Fruit fly (Drosophila melanogaster) ovary, adult (tissue): Measurements from ENCODE around the gene Fife.

Experiments used
- CG17801 ChIP-seq: fragments of 200-800 bp; optimal IDR thresholded peaks from 2 replicates; lab custom pipeline; 2019; ENCODE audit warnings: missing biosample characterization, mild to moderate bottlenecking, missing genetic modification characterization, moderate library complexity; ENCODE audit not compliant: partially characterized antibody

Fife gene

DNA sequence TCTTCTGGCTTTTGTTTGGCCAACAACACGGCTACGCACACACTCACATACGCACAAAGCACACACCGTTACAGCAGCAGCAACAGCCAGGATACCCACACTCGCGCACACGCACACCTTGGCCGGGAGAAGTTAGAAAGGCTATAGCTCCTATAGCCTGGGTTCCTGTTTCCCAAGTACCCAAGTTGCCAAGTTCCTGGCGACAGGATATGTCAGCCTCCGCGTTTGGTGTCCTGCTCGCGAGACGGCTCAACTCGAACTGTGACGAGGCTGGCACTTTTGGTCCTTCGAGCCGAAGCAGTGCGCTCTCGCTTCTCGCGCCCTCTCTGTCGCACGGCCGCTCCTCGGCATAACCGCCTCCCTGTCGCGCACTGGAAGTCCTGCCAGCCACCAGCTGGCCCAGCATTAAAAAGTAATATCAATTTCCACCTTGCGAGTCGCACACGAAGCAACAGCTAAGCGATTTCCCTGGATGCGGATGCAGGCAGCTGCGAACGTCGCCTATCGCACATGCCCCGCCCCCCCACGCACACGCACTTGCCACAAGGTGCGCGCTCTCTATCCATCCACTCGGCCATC lies at the start of gene Fife:
TSS of gene Fife (minus strand) at position 229 of the 579 bp plus-strand sequence.
- no peak for TF ChIP-seq CG17801

DNA sequence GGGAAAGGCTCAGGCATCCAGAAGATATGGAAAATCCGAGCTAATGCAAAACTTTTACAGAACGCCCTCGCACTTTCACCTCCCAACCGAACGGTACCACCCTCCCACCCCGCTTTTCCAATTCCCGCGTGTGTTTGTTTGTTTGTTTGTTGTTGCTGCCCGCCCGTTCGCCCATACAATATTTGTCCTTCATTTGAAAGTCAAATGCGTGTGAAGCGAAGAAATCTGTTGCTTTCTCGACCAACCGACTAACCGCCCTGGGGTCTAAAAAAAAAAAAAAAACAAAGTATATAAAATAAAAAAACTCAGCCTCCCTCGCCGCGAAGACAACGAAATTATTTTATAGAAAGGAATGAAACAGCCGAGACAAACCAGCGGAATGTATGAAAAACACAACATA lies 36.9 kb upstream of the Fife start:
- no peak for TF ChIP-seq CG17801

DNA sequence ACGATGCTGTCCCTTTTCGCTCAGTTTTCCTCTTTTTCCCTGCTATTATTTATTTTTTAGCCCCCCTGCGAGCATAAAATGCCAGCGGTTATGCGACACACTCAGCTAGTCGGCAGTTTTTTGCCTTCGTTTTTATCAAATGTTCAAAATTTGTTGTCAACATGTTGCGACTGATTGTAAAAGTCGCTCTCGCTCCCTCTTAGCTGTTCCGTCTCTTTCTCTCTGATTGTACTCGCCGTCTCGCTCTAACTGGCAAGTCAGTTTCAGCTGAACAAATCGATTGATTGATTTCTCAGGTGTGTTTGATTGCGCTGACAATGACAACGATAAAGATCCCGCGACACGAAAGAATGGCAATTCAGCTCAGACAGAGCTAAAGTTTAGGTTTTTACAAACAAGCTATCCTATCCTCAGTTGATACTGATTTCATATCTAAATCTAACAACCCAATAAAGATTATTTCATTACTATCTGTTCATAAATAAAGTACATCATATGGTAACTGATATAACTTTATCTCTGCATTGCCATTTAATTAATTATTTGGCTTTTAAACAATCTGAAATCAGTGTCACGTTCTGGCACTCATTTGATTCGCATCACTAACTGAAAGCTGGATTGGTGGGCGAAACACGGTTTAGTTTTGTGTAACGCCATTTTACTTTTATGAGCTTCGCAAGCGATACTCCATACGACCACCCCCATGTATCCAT lies 34.4 kb upstream of the Fife start:
- TF ChIP-seq CG17801: no peak

DNA sequence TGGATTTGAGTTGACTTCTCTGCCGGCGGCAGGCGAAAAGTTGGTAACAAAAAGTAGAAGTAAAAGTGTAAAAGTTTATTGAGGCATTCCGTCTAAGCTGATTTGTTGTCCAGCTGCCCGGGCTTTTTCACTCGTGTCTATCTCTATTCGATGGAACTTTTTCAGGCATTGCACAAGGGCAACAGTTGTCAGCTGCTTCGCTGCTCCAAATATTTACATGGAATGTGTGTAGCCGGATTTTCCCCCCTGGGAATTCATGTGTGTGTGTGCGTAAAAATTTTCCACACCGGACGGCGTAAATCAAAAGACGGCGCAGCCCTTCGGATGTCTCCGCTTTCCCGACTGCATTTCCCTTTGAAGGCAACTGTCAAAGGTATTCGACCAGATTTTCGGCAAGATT lies 33.5 kb upstream of the Fife start:
- TF ChIP-seq CG17801: no peak

DNA sequence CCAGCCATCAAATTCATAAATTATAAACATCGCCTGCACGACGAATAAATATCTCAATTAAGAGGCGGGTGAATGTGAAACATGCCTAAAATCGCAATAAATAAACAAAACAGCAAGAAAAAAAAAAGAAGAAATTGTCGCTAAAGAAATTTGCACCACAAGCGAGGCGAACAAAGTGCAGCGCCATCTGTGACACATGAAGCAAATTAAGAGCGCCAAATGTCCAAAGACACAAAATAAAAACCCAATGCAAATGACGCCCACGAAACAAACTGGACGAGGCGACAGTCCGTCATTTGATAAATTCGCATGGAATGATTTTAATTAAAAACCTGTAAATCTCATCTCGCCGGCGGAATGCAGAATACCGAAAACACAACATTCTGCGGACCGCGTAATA lies 32.3 kb upstream of the Fife start:
- TF ChIP-seq CG17801: no peak

DNA sequence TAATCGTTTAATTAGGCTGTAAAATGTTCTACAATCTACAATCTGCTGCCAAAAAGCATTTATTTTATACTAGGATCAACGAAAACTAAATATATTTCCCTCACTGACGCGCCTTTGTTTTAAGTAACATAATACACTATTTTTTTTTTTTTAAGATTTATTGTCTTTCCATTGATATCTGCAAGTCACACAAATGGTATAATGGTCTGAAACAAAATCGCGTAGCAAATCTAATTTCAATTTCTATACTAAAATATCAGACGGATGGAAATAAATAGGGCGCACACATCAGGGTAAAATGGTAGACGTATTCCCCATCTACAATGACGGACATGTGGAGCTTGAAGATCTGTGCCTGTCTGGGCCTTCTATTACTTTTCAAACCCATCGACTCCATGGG lies 28.0 kb upstream of the Fife start, which contains the start of gene Acp62F:
TSS of gene Acp62F (plus strand) at position 301 of the 400 bp plus-strand sequence.
- no peak for TF ChIP-seq CG17801

DNA sequence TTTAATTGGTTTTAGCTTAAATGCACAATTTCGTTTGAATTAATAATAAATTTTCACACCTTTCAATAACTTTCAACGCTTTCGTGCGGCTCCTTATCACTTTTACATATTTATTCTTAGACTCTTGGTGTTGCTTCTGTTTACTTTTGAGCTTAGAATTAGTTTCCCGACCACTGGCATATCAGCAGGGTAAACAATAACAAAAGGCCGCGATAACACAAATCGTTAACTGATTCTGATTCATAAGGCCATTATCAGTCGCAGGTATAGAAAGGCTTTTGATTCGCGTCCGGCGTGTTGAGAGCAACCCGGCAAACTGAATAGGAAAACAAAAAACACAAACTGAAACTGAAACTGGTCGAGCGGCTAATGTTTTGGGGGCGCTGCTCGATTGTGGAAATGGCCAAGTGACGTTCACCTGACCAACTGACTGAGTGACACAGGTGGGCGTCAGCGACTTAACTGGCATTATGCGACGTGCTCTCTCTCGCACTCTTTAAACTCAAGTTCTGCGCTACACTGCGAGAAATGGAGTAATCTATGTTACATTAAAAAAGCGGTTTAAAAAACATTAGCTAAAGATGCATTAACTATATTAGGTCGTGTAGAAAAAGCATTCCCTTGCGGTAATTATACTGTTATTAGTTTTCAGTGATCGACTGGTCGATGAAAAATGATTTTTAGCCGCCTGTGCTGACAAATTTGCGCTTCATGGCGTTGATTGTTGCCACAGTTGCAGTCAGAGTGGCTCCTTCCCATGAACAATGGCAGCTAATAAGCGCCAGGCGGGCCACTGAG lies 23.1 kb upstream of the Fife start:
- TF ChIP-seq CG17801: no peak

DNA sequence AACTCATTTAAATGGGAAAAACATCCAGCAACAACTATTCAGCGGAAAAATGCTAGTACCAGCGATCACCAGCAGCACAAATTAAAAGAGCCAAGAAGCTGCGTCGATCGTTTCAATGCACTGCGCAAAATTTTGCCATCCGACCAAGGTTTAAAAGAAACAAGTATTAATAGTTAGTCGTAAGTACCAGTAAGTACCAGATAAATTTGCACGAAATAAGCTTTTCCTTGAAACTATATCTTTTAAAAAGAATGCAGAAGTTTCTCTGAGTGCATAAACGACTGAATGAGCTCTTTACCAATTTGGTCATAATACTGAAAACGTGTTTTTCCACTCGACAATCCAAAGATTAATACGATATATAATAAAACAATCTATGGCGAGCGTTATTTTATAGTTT lies 21.7 kb upstream of the Fife start:
- no peak for TF ChIP-seq CG17801

DNA sequence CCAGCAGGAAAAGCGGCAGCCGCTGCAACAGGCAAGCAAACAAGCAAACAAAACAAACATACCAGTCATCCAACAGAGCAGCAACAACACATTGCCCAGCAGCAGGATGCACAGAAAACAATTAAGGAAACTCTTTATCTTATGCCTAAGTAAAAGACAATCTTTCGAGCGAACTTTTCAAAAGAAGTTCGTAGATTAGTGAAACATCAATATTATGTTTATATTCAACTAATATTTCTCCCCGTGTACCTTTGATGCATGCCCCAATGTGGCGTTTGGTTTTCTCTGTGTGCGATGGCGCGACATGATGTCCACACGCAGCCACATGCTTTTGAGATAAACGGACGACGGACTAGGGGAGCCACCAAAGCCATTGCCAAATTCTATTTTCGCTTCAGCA lies 19.4 kb upstream of the Fife start:
- no peak for TF ChIP-seq CG17801

DNA sequence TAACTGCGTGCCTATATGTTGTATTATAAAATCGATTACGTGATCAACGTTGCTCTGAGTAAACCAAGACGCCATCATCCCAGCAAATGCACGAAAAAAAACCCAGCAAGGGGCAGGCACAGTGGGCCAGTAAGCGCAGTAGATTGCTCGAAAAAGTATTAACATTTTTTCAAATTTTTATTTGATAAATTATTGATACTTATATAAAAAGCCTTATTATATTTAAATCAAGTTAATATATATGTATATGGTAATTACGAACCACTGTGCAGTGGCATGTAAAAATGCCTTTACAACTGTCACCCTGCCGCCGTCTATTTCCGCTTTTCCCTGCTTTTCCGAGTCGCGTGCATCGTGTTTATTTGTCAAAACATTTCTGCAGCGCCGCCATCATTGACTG lies 15.5 kb upstream of the Fife start:
- TF ChIP-seq CG17801: no peak

DNA sequence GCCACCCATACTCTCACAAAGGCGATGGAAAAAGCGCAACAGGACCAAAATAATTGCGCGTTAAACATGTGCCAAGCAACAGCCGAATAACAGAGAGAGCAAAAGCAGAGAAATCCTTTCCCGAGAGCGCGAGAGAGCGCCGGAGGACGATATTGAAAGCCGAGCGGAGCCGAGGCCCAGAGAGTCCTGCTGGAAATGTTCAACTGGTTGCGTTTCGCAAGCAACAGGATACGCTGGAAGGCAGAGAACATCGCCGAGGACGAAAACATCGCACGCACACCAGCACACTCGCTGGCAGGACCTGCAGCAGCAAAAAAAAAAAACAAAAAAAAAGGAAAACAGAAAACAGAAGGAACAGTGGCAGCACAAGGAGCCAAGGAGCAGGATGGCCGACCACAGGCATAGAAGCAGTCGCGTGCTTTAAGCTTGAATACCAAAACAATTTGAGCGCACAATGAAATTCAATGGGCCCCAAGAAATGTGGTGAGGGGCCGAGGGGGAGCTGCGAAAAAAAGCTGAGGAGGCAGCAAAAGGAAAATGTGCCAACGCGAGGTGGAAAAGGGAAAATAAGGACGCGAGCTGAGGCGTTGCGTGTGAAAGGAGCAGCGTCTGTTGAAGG lies 1.2 kb upstream of the Fife start:
- TF ChIP-seq CG17801: no peak

DNA sequence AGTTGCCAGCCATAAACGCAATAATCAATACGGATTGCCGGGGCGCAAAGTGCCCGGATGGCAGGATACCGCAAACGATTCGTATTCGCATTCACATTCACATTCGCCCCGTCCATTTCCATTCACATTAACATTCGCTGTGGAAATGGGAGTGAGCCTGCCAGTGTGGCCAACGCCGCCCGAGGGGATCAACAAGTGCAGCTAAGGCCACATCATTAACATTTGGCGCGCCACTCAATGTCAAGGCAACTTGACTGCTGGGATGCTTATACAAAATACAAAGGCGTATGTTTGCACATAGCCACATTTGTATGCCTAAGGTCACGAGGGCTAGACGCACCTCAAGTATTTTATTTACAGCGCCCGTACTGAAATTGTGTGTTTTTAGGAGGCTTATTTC lies 9.0 kb downstream of the Fife start:
- no peak for TF ChIP-seq CG17801

DNA sequence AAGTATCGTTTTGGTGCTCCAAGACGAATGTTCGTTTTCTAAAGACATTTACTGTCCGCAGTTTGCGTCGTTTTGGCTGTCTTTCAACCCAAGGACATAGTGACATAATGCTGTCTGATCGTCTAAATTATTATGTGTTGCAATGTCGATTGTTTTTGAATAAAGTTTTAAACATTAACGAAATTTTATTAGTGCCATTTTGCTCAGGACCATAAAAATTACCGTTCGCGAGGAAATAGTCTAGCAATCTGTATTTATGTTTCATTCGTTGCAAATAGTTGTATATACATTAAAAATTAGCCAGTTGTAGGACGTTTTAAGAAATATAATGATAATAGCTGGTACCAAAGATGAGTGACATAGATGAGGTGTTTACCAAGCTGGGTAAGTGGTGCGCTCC lies 50.2 kb downstream of the Fife start, which contains the start of gene CG33234:
TSS of gene CG33234 (plus strand) at position 301 of the 400 bp plus-strand sequence.
- no peak for TF ChIP-seq CG17801

DNA sequence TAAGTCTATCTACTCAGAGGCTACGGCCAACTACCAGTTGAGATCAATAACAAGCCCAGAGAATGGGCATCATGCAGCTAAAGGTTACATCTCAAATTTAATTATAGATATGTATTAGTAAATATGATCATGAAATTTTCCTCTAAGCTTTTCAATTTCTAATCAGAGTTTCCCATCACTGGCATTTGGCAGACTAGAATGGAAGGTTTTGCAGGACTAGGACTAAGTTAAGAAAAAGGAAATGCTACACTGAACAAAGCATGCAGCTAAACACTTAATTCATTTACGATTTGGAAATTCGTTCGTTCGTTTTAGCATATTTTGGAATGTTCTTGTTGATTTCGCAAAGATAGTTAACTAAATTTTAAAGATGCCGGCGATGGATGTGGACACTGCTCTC lies 52.2 kb downstream of the Fife start, which contains the start of gene CG33233:
TSS of gene CG33233 (plus strand) at position 301 of the 400 bp plus-strand sequence.
- TF ChIP-seq CG17801: no peak

DNA sequence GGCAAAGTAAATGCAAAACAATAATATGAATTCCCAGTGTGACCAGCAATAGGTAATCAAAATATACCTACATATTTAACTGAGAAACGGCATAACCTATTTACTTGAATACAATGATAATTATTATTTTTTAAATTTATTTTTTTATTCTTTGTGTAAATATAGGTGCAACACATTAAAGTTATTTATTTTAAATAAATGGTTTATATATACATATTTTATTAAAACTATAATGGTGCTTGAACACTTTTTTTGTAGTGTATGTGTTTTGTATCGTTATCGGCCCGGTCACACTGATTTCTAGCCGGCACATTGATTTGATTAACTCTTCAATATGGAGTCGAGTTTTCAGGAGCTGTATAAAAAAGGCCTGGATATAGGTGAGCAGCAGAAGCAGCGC lies 59.7 kb downstream of the Fife start, which contains the start of the genes ProRS-m, CG42304 and Snup:
TSS of gene ProRS-m (minus strand) at position 51 of the 400 bp plus-strand sequence.
TSS of gene CG42304 (plus strand) at position 289 of the 400 bp plus-strand sequence.
TSS of gene Snup (plus strand) at position 289 of the 400 bp plus-strand sequence.
- TF ChIP-seq CG17801: peak; percentile 71

DNA sequence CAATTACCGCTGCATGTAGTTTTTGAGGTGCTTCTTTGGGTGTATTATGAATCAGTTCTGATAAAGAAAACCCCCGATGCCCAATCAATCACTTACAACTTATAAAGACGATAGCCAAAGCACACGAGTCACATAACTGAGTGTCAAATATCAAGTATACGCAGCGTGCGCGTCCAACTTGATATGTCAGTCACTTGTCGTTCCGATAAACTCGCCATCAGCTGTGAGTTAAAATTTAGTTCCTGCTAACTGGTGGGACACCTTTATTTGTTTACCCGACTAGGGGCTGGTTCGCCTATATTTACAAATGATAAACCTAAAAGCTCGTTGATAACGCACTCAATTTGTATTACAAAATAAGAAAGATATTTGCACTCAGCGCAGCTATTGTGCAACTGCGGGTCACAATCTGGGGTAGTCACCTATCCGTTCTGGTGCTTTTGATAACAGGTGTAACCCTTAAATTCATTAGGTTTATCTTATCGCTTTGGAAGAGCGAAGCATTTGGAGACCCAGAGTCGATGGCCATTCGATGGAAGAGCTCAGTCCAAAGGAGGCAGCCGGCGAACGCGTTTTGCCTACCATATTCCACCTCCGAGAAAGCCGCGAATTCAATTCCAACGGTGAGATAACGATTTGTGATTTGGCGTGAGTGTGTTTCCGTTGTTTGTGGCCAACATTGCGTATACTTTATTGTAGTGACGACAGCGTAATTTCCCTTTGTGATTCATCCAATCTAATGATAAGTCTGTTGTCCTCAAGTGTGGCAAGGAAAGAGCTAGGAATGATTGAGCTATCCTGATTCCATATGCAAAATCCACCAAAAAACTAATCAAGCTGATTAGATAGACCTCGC lies 63.7 kb downstream of the Fife start, which contains the start of gene CG1246:
TSS of gene CG1246 (plus strand) at position 526 of the 856 bp plus-strand sequence.
- no peak for TF ChIP-seq CG17801
